Worm (Caenorhabditis elegans): ENCODE measurements around the gene K11D12.13.

Gene K11D12.13

ce11 chrV:5064761-5065421, 31.7 kb downstream of the K11D12.13 start, which contains the start of gene mlk-1:
Gene mlk-1, minus strand, starts transcription at chrV:5064811.
- TF ChIP-seq C38D4.7 (GFP tag; optimal IDR thresholded peaks at IDR 0.05) (no peak), unc-55 (GFP tag; optimal IDR thresholded peaks at IDR 0.05) (no peak), fkh-10 (GFP tag; optimal IDR thresholded peaks at IDR 0.05) (no peak), C08G9.2 (tag; optimal IDR thresholded peaks at IDR 0.05) (no peak), elt-4 (tag; optimal IDR thresholded peaks at IDR 0.05) (no peak), ttx-3 (tag; optimal IDR thresholded peaks at IDR 0.05) (no peak), ceh-30 (tag; optimal IDR thresholded peaks at IDR 0.05) (no peak), gmeb-2 (tag; optimal IDR thresholded peaks at IDR 0.05) (no peak), ets-4 (tag; optimal IDR thresholded peaks at IDR 0.05) (no peak), syd-9 (tag; optimal IDR thresholded peaks at IDR 0.05) (peak; percentile 17), madf-2 (tag; optimal IDR thresholded peaks at IDR 0.05) (no peak), sox-2 (GFP tag; IDR thresholded peaks at IDR 0.05) (no peak), dve-1 (tag; optimal IDR thresholded peaks at IDR 0.05) (no peak), pax-1 (tag; optimal IDR thresholded peaks at IDR 0.05) (no peak), sox-4 (tag; optimal IDR thresholded peaks at IDR 0.05) (peak; percentile 4), ceh-34 (tag; optimal IDR thresholded peaks at IDR 0.05) (peak; percentile 58), tbx-2 (tag; optimal IDR thresholded peaks at IDR 0.05) (peak; percentile 30), ztf-16 (tag; optimal IDR thresholded peaks at IDR 0.05) (no peak), ceh-14 (tag; optimal IDR thresholded peaks at IDR 0.05) (peak; percentile 57), pros-1 (tag; optimal IDR thresholded peaks at IDR 0.05) (peak; percentile 67), fax-1 (tag; optimal IDR thresholded peaks at IDR 0.05) (no peak), Y22D7AL.16 (tag; optimal IDR thresholded peaks at IDR 0.05) (no peak), odd-2 (tag; optimal IDR thresholded peaks at IDR 0.05) (no peak), ceh-19 (GFP tag; optimal IDR thresholded peaks at IDR 0.05) (peak; percentile 11), pag-3 (tag; optimal IDR thresholded peaks at IDR 0.05; ENCODE audit: borderline replicate concordance) (no peak), tbx-7 (tag; optimal IDR thresholded peaks at IDR 0.05) (no peak), ahr-1 (tag; optimal IDR thresholded peaks at IDR 0.05) (no peak), ceh-22 (tag; optimal IDR thresholded peaks at IDR 0.05) (no peak), hlh-13 (GFP tag; optimal IDR thresholded peaks at IDR 0.05) (no peak), F13H6.1 (tag; optimal IDR thresholded peaks at IDR 0.05) (peak; percentile 40), pat-9 (tag; optimal IDR thresholded peaks at IDR 0.05) (no peak), pha-2 (tag; optimal IDR thresholded peaks at IDR 0.05) (no peak), K09A11.1 (tag; optimal IDR thresholded peaks at IDR 0.05; ENCODE audit: insufficient read depth) (no peak), nfya-1 (tag; optimal IDR thresholded peaks at IDR 0.05) (peak; percentile 57), lin-11 (tag; optimal IDR thresholded peaks at IDR 0.05) (no peak), lim-6 (tag; optimal IDR thresholded peaks at IDR 0.05) (no peak), T23F11.4 (GFP tag; optimal IDR thresholded peaks at IDR 0.05) (no peak), ref-2 (tag; optimal IDR thresholded peaks at IDR 0.05) (no peak), hlh-15 (tag; optimal IDR thresholded peaks at IDR 0.05) (no peak), mec-3 (tag; optimal IDR thresholded peaks at IDR 0.05; ENCODE audit: borderline replicate concordance) (no peak), nhr-232 (tag; optimal IDR thresholded peaks at IDR 0.05) (no peak), che-1 (tag; optimal IDR thresholded peaks at IDR 0.05) (no peak), unc-3 (GFP tag; conservative IDR thresholded peaks at IDR 0.05) (no peak), unc-3 (tag; optimal IDR thresholded peaks at IDR 0.05) (no peak), ceh-31 (tag; optimal IDR thresholded peaks at IDR 0.05) (peak; percentile 79), ceh-2 (tag; optimal IDR thresholded peaks at IDR 0.05) (no peak), ceh-6 (GFP tag; optimal IDR thresholded peaks at IDR 0.05) (no peak), sdc-2 (tag; optimal IDR thresholded peaks at IDR 0.05) (no peak), fkh-6 (tag; optimal IDR thresholded peaks at IDR 0.05) (no peak), ceh-9 (tag; optimal IDR thresholded peaks at IDR 0.05) (no peak), unc-86 (tag; optimal IDR thresholded peaks at IDR 0.05) (no peak), hlh-6 (tag; optimal IDR thresholded peaks at IDR 0.05) (no peak), K02D7.2 (tag; optimal IDR thresholded peaks at IDR 0.05) (no peak)

Measured in whole organism, late embryonic.